Fruit fly (Drosophila melanogaster): ENCODE measurements around the gene MTA1-like.

MTA1-like gene

dm6 chr3R:5606477-5606876 is 42.1 kb downstream of the MTA1-like start, which contains the start of gene asl (continued):
- TF ChIP-seq Side (GFP tag; optimal IDR thresholded peaks at IDR 0.05) (peak; percentile 23), HmgZ (tag; optimal IDR thresholded peaks at IDR 0.05) (peak; percentile 76), ATbp (GFP tag; optimal IDR thresholded peaks at IDR 0.05) (peak; percentile 32), CG10959 (GFP tag; IDR thresholded peaks at IDR 0.05) (no peak), Pdp1 (GFP tag; optimal IDR thresholded peaks at IDR 0.05) (peak; percentile 54 to 59), Doc2 (GFP tag; IDR thresholded peaks at IDR 0.05) (no peak), CG18764 (GFP tag; optimal IDR thresholded peaks at IDR 0.05) (peak; percentile 63), CG32767 (GFP tag; IDR thresholded peaks at IDR 0.05) (0 out of 2 replicates have a peak, but pooled peaks have one; percentile 43), Mes4 (GFP tag; optimal IDR thresholded peaks at IDR 0.05) (peak; percentile 34), cad (GFP tag; optimal IDR thresholded peaks at IDR 0.05) (no peak), B-H1 (GFP tag; IDR thresholded peaks at IDR 0.05) (no peak), Oli (tag; optimal IDR thresholded peaks at IDR 0.05) (peak; percentile 60), CG13894 (tag; optimal IDR thresholded peaks at IDR 0.05) (peak; percentile 68), CG10543 (GFP tag; optimal IDR thresholded peaks at IDR 0.05) (peak; percentile 59), Rfx (GFP tag; IDR thresholded peaks at IDR 0.05) (peak; percentile 79), ewg (GFP tag; optimal IDR thresholded peaks at IDR 0.05) (peak; percentile 99), CG7786 (GFP tag; optimal IDR thresholded peaks at IDR 0.05) (peak; percentile 22), pho (GFP tag; optimal IDR thresholded peaks at IDR 0.05) (peak; percentile 33), croc (GFP tag; conservative IDR thresholded peaks at IDR 0.05) (peak; percentile 18; the same call in 1 of the 3 replicates), CG15073 (GFP tag; optimal IDR thresholded peaks at IDR 0.05) (no peak), vfl (GFP tag; optimal IDR thresholded peaks at IDR 0.05) (peak; percentile 16), Atf3 (GFP tag; optimal IDR thresholded peaks at IDR 0.05) (no peak), Dfd (GFP tag; optimal IDR thresholded peaks at IDR 0.05) (peak in 1 of 2 experiments; percentile 78), CG11456 (GFP tag; IDR thresholded peaks at IDR 0.05) (0 out of 3 replicates have a peak, but pooled peaks have one; percentile 45), HLH54F (GFP tag; optimal IDR thresholded peaks at IDR 0.05) (peak; percentile 60), bigmax (GFP tag; optimal IDR thresholded peaks at IDR 0.05) (no peak), CG8388 (GFP tag; optimal IDR thresholded peaks at IDR 0.05) (peak; percentile 57), jigr1 (GFP tag; IDR thresholded peaks at IDR 0.05) (no peak), Usf (GFP tag; optimal IDR thresholded peaks at IDR 0.05) (no peak), Antp (GFP tag; optimal IDR thresholded peaks at IDR 0.05) (peak; percentile 41), CG2199 (GFP tag; IDR thresholded peaks at IDR 0.05) (0 out of 3 replicates have a peak, but pooled peaks have one; percentile 20), fd3F (GFP tag; optimal IDR thresholded peaks at IDR 0.05) (peak; percentile 25), cato (GFP tag; optimal IDR thresholded peaks at IDR 0.05; ENCODE audit: borderline replicate concordance) (no peak), fd64A (GFP tag; optimal IDR thresholded peaks at IDR 0.05) (no peak), CG9932 (GFP tag; IDR thresholded peaks at IDR 0.05) (peak; percentile 56), CG7271 (tag; optimal IDR thresholded peaks at IDR 0.05) (no peak), nom (GFP tag; optimal IDR thresholded peaks at IDR 0.05) (peak; percentile 48), nau (GFP tag; optimal IDR thresholded peaks at IDR 0.05) (no peak), Chrac-16 (GFP tag; optimal IDR thresholded peaks at IDR 0.05) (peak; percentile 55), kay (GFP tag; optimal IDR thresholded peaks at IDR 0.05) (no peak), so (GFP tag; IDR thresholded peaks at IDR 0.05) (no peak), CG17328 (GFP tag; IDR thresholded peaks at IDR 0.05) (peak; percentile 57), CG43689 (GFP tag; IDR thresholded peaks at IDR 0.05) (no peak), pnt (GFP tag; optimal IDR thresholded peaks at IDR 0.05) (peak; percentile 45), pum (GFP tag; optimal IDR thresholded peaks at IDR 0.05) (peak; percentile 33), CG1647 (GFP tag; optimal IDR thresholded peaks at IDR 0.05) (peak; percentile 56), CG8924 (tag; optimal IDR thresholded peaks at IDR 0.05) (peak; percentile 76), repo (GFP tag; optimal IDR thresholded peaks at IDR 0.05) (peak; percentile 20), CG1602 (GFP tag; optimal IDR thresholded peaks at IDR 0.05) (peak; percentile 38), CG12236 (GFP tag; optimal IDR thresholded peaks at IDR 0.05) (no peak), al (GFP tag; IDR thresholded peaks at IDR 0.05) (peak; percentile 31; the same call in 1 of the 2 replicates), CG8765 (GFP tag; IDR thresholded peaks at IDR 0.05) (peak; percentile 63)
